Worm (Caenorhabditis elegans) whole organism, L2 larva: Measurements from ENCODE around the gene K06H7.7.
A peak's percentile ranks its signal among the peaks of the same experiment; 100 is the strongest.

Experiments used
- F13H6.1 ChIP-seq: sonication (generic microtip); optimal IDR thresholded peaks from 2 replicates; lab custom pipeline; 2016; ENCODE audit warnings: missing genetic modification characterization, missing compliant biosample characterization
- R02D3.7 ChIP-seq: fragments of 150-350 bp; optimal IDR thresholded peaks from 2 replicates; lab custom pipeline; 2014; ENCODE audit warnings: missing biosample characterization, missing genetic modification characterization
- Y55F3AM.14 ChIP-seq: fragments of 200-800 bp; sonication (Bioruptor generic); optimal IDR thresholded peaks from 2 replicates; lab custom pipeline; 2018; ENCODE audit warnings: mild to moderate bottlenecking, missing genetic modification characterization, missing compliant biosample characterization
- alr-1 ChIP-seq: fragments of 150-350 bp; optimal IDR thresholded peaks from 2 replicates; lab custom pipeline; 2014; ENCODE audit warnings: missing biosample characterization, missing genetic modification characterization
- aly-2 ChIP-seq: fragments of 150-350 bp; optimal IDR thresholded peaks from 2 replicates; lab custom pipeline; 2014; ENCODE audit warnings: missing biosample characterization, missing genetic modification characterization
- ama-1 ChIP-seq: fragments of 150-350 bp; optimal IDR thresholded peaks from 2 replicates; lab custom pipeline; 2018; ENCODE audit warnings: inconsistent platforms
- blmp-1 ChIP-seq: sonication (generic microtip); optimal IDR thresholded peaks from 2 replicates; lab custom pipeline; 2017; ENCODE audit warnings: missing genetic modification characterization, mild to moderate bottlenecking, missing compliant biosample characterization, antibody characterized with exemption, moderate library complexity; ENCODE audit not compliant: insufficient read depth
- ceh-16 ChIP-seq: fragments of 150-350 bp; optimal IDR thresholded peaks from 2 replicates; lab custom pipeline; 2014; ENCODE audit warnings: missing biosample characterization, missing genetic modification characterization
- ceh-82 ChIP-seq: fragments of 150-350 bp; optimal IDR thresholded peaks from 2 replicates; lab custom pipeline; 2014; ENCODE audit warnings: missing biosample characterization, missing genetic modification characterization
- crh-2 ChIP-seq: sonication (generic microtip); optimal IDR thresholded peaks from 2 replicates; lab custom pipeline; 2017; ENCODE audit warnings: missing biosample characterization, missing genetic modification characterization
- elt-1 ChIP-seq: fragments of 150-350 bp; optimal IDR thresholded peaks from 2 replicates; lab custom pipeline; 2014; ENCODE audit warnings: missing biosample characterization, missing genetic modification characterization
- elt-3 ChIP-seq: sonication (generic microtip); optimal IDR thresholded peaks from 2 replicates; lab custom pipeline; 2017; ENCODE audit warnings: missing biosample characterization, missing genetic modification characterization
- fos-1 ChIP-seq: fragments of 150-350 bp; optimal IDR thresholded peaks from 2 replicates; lab custom pipeline; 2014; ENCODE audit warnings: missing biosample characterization, missing genetic modification characterization
- lin-11 ChIP-seq: fragments of 150-350 bp; sonication (generic microtip); optimal IDR thresholded peaks from 2 replicates; lab custom pipeline; 2014; ENCODE audit warnings: missing biosample characterization, missing genetic modification characterization, inconsistent platforms, mixed read lengths
- lin-39 ChIP-seq: fragments of 150-350 bp; optimal IDR thresholded peaks from 2 replicates; lab custom pipeline; 2014; ENCODE audit warnings: missing biosample characterization, missing genetic modification reagents, missing genetic modification characterization
- lsy-2 ChIP-seq, 2 experiments: fragments of 150-350 bp in 1 of 2; sonication (generic microtip) in 1 of 2; optimal IDR thresholded peaks; 2 replicates each; lab custom pipeline; 2014 to 2017; ENCODE audit warnings: missing biosample characterization in 2 of 2, missing genetic modification characterization in 2 of 2
- mab-5 ChIP-seq: fragments of 150-350 bp; optimal IDR thresholded peaks from 2 replicates; lab custom pipeline; 2014; ENCODE audit warnings: missing biosample characterization, missing genetic modification characterization
- mbf-1 ChIP-seq: sonication (generic microtip); optimal IDR thresholded peaks from 2 replicates; lab custom pipeline; 2017; ENCODE audit warnings: missing biosample characterization, missing genetic modification characterization
- nhr-11 ChIP-seq: fragments of 150-350 bp; optimal IDR thresholded peaks from 2 replicates; lab custom pipeline; 2014; ENCODE audit warnings: missing biosample characterization, missing genetic modification characterization
- nhr-12 ChIP-seq: fragments of 150-350 bp; optimal IDR thresholded peaks from 2 replicates; lab custom pipeline; 2014; ENCODE audit warnings: missing biosample characterization, missing genetic modification characterization
- nhr-21 ChIP-seq: fragments of 150-350 bp; optimal IDR thresholded peaks from 2 replicates; lab custom pipeline; 2014; ENCODE audit warnings: missing biosample characterization, missing genetic modification characterization
- nhr-23 ChIP-seq: fragments of 150-350 bp; optimal IDR thresholded peaks from 2 replicates; lab custom pipeline; 2014; ENCODE audit warnings: missing biosample characterization, missing genetic modification reagents, missing genetic modification characterization
- nhr-237 ChIP-seq: fragments of 150-350 bp; optimal IDR thresholded peaks from 2 replicates; lab custom pipeline; 2014; ENCODE audit warnings: missing biosample characterization, missing genetic modification characterization
- nhr-25 ChIP-seq: fragments of 150-350 bp; sonication (generic microtip); optimal IDR thresholded peaks from 3 replicates; lab custom pipeline; 2014; ENCODE audit warnings: missing biosample characterization, missing genetic modification characterization
- nhr-6 ChIP-seq: fragments of 150-350 bp; optimal IDR thresholded peaks from 2 replicates; lab custom pipeline; 2014; ENCODE audit warnings: missing biosample characterization, missing genetic modification characterization
- nhr-77 ChIP-seq: fragments of 150-350 bp; optimal IDR thresholded peaks from 2 replicates; lab custom pipeline; 2014; ENCODE audit warnings: missing biosample characterization, missing genetic modification characterization
- sem-4 ChIP-seq: fragments of 150-350 bp; optimal IDR thresholded peaks from 2 replicates; lab custom pipeline; 2014; ENCODE audit warnings: missing biosample characterization, missing genetic modification reagents, missing genetic modification characterization
- sma-3 ChIP-seq: sonication (generic microtip); optimal IDR thresholded peaks from 2 replicates; lab custom pipeline; 2016; ENCODE audit warnings: missing genetic modification reagents, missing genetic modification characterization, missing compliant biosample characterization
- unc-39 ChIP-seq: fragments of 150-350 bp; optimal IDR thresholded peaks from 2 replicates; lab custom pipeline; 2014; ENCODE audit warnings: missing biosample characterization, missing genetic modification characterization
- unc-55 ChIP-seq: fragments of 150-350 bp; sonication (generic microtip); optimal IDR thresholded peaks from 3 replicates; lab custom pipeline; 2014; ENCODE audit warnings: missing biosample characterization, missing genetic modification reagents, missing genetic modification characterization
- zag-1 ChIP-seq: fragments of 150-350 bp; optimal IDR thresholded peaks from 2 replicates; lab custom pipeline; 2014; ENCODE audit warnings: missing biosample characterization, missing genetic modification characterization
- ztf-1 ChIP-seq: fragments of 200-800 bp; sonication (Bioruptor generic); conservative IDR thresholded peaks from 2 replicates; pipeline ENCODE4 v1.3.6; 2022; ENCODE audit warnings: missing genetic modification characterization, missing compliant biosample characterization
- ztf-11 ChIP-seq: sonication (generic microtip); optimal IDR thresholded peaks from 2 replicates; lab custom pipeline; 2017; ENCODE audit warnings: missing biosample characterization, missing genetic modification characterization

The K06H7.7 gene

ce11 chrIII:8124323-8124722, 39.0 kb upstream of the K06H7.7 start (continued):
- TF ChIP-seq nhr-25 (peak; percentile 88), ceh-82 (tag; lab: Kevin White, UChicago) (no peak), elt-3 (no peak), mbf-1 (tag; lab: Kevin White, UChicago) (no peak), elt-1 (no peak), nhr-12 (tag; lab: Kevin White, UChicago) (no peak), lin-11 (tag; lab: Kevin White, UChicago) (no peak), sma-3 (no peak), nhr-21 (tag; lab: Kevin White, UChicago) (peak; percentile 72), sem-4 (no peak)
- TF ChIP-seq, all 48 proteins: peak for 16

DNA sequence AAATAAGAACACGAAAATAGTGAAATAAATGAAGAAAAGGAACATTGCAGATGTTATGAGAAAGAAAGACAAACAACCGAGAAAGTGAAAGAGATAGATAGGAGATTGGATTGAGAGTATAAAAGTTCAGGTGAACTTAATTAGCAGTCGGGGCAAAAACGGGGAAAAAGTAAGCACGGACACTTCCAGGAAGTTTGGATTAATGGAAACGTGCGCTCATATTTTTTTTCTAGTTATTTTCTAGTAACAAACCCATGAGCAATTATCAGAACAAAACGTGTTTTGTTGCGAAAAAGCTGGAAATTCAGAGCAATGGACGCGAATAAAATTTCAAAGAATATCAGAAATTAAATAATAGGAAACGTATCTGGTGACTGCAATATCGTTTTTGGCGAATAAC, 36.6 kb upstream of the K06H7.7 start:
- TF ChIP-seq lsy-2 (tag; optimal IDR thresholded peaks at IDR 0.05; lab: Kevin White, UChicago) (peak in 1 of 2 experiments; percentile 55), lin-11 (tag; lab: Kevin White, UChicago) (peak; percentile 12), sem-4 (no peak), nhr-12 (tag; lab: Kevin White, UChicago) (no peak), nhr-21 (tag; lab: Kevin White, UChicago) (peak; percentile 63), R02D3.7 (tag; lab: Kevin White, UChicago) (no peak)

DNA sequence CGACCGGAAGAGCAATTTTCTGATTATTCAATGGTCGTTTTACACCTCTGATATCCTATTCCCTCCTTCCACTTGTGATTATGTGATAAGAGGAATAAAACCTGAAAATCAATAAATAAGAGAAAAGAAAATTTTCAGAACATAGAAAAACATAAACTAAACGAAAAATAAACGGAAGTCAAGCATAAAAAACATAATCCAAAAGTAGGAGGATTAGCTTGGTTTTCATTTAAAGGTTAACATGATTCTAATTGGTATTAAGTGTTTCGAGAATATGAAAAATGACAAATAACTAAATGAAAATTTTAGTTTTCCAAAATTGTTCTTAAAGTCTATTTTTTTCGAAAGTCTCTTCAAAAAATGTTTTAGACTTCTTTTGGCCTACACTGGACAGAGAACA, 35.9 kb upstream of the K06H7.7 start, which contains the start of gene gei-8:
Gene gei-8 (minus strand): TSS at position 101 of the 400 bp plus-strand sequence.
- TF ChIP-seq lin-39 (tag; lab: Kevin White, UChicago) (no peak), nhr-25 (no peak)

DNA sequence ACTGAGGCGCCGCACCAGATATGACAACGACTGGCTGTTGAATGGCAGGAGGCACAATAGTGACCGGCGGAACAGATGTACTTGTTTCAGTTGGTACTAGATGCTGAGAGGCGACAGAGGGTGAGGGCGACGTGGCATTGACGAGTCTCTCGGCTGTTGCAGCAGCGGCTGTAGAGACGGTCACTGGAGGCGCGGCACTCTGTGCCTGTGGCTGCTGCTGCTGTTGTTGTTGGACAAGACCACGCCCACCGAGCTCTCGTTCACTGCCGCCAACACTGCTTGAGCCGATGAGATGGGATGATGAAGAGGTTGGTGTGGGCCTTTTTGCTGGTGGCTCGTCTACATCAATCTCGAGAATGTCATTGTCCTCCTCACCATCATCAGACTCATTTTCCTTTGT, 31.9 kb upstream of the K06H7.7 start:
- TF ChIP-seq nhr-237 (no peak), lin-39 (tag; lab: Kevin White, UChicago) (no peak), unc-55 (GFP tag; lab: Kevin White, UChicago) (no peak), ztf-11 (no peak), aly-2 (tag; lab: Kevin White, UChicago) (no peak), F13H6.1 (no peak), nhr-11 (no peak), lsy-2 (tag; optimal IDR thresholded peaks at IDR 0.05; lab: Kevin White, UChicago) (no peak), nhr-21 (tag; lab: Kevin White, UChicago) (no peak)

DNA sequence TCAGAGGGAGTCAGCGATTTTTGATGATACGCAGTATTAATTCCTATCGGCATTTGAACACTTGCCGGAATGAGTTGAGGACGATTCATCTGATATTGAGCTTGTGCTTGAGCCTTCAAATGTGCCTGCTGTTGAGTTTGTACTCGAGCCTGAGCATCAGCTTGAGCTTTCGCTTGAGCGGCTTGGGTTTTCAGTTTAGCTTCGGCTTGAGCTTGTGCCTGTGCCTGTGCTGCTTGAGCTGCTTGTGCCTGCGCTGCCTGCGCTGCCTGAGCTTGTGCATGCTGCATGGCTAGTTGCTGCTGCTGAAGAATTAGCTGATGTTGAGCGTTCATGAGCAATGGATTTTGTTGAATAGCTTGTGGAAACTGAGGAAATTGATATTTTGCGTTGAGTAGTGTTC, 30.6 kb upstream of the K06H7.7 start:
- no peak for TF ChIP-seq sem-4
- no peak for TF ChIP-seq ceh-16 (tag; lab: Kevin White, UChicago)
- no peak for TF ChIP-seq fos-1 (tag; lab: Kevin White, UChicago)
- no peak for TF ChIP-seq ama-1 (lab: Kevin White, UChicago)
- TF ChIP-seq nhr-21 (tag; lab: Kevin White, UChicago) = no peak
- TF ChIP-seq ztf-11 = no peak
- no peak for TF ChIP-seq nhr-23 (tag; lab: Kevin White, UChicago)
- no peak for TF ChIP-seq F13H6.1
- no peak for TF ChIP-seq blmp-1 (tag; lab: Kevin White, UChicago)
- no peak for TF ChIP-seq unc-39 (tag; lab: Kevin White, UChicago)
- no peak for TF ChIP-seq zag-1 (tag; lab: Kevin White, UChicago)
- no peak for TF ChIP-seq Y55F3AM.14 (GFP tag; lab: Kevin White, UChicago)
- TF ChIP-seq ztf-1 = no peak
- no peak for TF ChIP-seq ceh-82 (tag; lab: Kevin White, UChicago)

- TF ChIP-seq alr-1 (tag; lab: Kevin White, UChicago) (no peak), crh-2 (tag; lab: Kevin White, UChicago) (no peak), fos-1 (tag; lab: Kevin White, UChicago) (no peak), R02D3.7 (tag; lab: Kevin White, UChicago) (no peak), mbf-1 (tag; lab: Kevin White, UChicago) (no peak), nhr-6 (no peak), ceh-82 (tag; lab: Kevin White, UChicago) (no peak), mab-5 (tag; lab: Kevin White, UChicago) (no peak), nhr-77 (tag; lab: Kevin White, UChicago) (no peak)
Measured at ce11 chrIII:8111347-8111746, 26.1 kb upstream of the K06H7.7 start.
